Fruit fly (Drosophila melanogaster) whole organism, pupa: ENCODE measurements around the gene CG6891.

Experiments used
- CG12605 ChIP-seq: fragments of 200-800 bp; sonication (Bioruptor generic); IDR thresholded peaks from 2 replicates; pipeline ENCODE4 v1.3.6; 2022; ENCODE audit warnings: missing biosample characterization, missing genetic modification characterization
- CG13204 ChIP-seq: fragments of 200-800 bp; sonication (Bioruptor generic); optimal IDR thresholded peaks from 2 replicates; lab custom pipeline; 2018; ENCODE audit warnings: missing biosample characterization, mild to moderate bottlenecking, missing genetic modification characterization, moderate library complexity
- CG17806 ChIP-seq: fragments of 200-800 bp; sonication (Bioruptor generic); optimal IDR thresholded peaks from 2 replicates; lab custom pipeline; 2018; ENCODE audit warnings: missing biosample characterization, mild to moderate bottlenecking, missing genetic modification characterization, moderate library complexity
- CG34367 ChIP-seq: fragments of 200-800 bp; sonication (Bioruptor generic); optimal IDR thresholded peaks from 2 replicates; lab custom pipeline; 2018; ENCODE audit warnings: missing biosample characterization, mild to moderate bottlenecking, missing genetic modification characterization
- CG9948 ChIP-seq: fragments of 200-800 bp; sonication (Bioruptor generic); optimal IDR thresholded peaks from 2 replicates; lab custom pipeline; 2018; ENCODE audit warnings: missing biosample characterization, mild to moderate bottlenecking, missing genetic modification characterization, moderate library complexity
- Ets98B ChIP-seq: fragments of 200-800 bp; sonication (Bioruptor generic); IDR thresholded peaks from 2 replicates; pipeline ENCODE4 v1.3.6; 2022; ENCODE audit warnings: missing biosample characterization, missing genetic modification characterization
- gl ChIP-seq: fragments of 200-800 bp; sonication (Bioruptor generic); optimal IDR thresholded peaks from 2 replicates; lab custom pipeline; 2018; ENCODE audit warnings: missing biosample characterization, mild to moderate bottlenecking, missing genetic modification characterization
- rn ChIP-seq: fragments of 200-800 bp; sonication (Bioruptor generic); IDR thresholded peaks from 2 replicates; pipeline ENCODE4 v1.3.6; 2022; ENCODE audit warnings: missing biosample characterization, missing genetic modification characterization

dm6 chrX:18773817-18774216 is 1.2 kb upstream of the CG6891 start, which contains the start of gene CCKLR-17D3:
- TF ChIP-seq rn (no peak), gl (tag; lab: Kevin White, UChicago) (no peak), Ets98B (GFP tag; lab: Robert Waterston, UW) (no peak), CG17806 (no peak), CG13204 (GFP tag; lab: Kevin White, UChicago) (peak; percentile 43), CG9948 (no peak), CG12605 (GFP tag; lab: Robert Waterston, UW) (no peak), CG34367 (tag; lab: Kevin White, UChicago) (no peak)
